Fruit fly (Drosophila melanogaster) Kc167 (cell line): ENCODE results near the gene Nepl9.

ENCODE experiments used
- Myc ChIP-seq: fragments of >200 bp; optimal IDR thresholded peaks from 2 replicates; lab custom pipeline; 2017; ENCODE audit warnings: missing external identifiers
- Sin3A ChIP-seq: fragments of >200 bp; optimal IDR thresholded peaks from 2 replicates; lab custom pipeline; 2018; ENCODE audit warnings: missing external identifiers
- h ChIP-seq: fragments of >200 bp; optimal IDR thresholded peaks from 3 replicates; lab custom pipeline; 2018; ENCODE audit warnings: missing external identifiers
- insv ChIP-seq: fragments of >200 bp; optimal IDR thresholded peaks from 3 replicates; lab custom pipeline; 2018; ENCODE audit warnings: missing external identifiers
- psq ChIP-seq: fragments of >200 bp; optimal IDR thresholded peaks from 2 replicates; lab custom pipeline; 2017; ENCODE audit warnings: missing external identifiers
- ttk ChIP-seq: sonication (Bioruptor generic); optimal IDR thresholded peaks from 2 replicates; lab custom pipeline; 2017; ENCODE audit warnings: missing external identifiers

Gene Nepl9

DNA sequence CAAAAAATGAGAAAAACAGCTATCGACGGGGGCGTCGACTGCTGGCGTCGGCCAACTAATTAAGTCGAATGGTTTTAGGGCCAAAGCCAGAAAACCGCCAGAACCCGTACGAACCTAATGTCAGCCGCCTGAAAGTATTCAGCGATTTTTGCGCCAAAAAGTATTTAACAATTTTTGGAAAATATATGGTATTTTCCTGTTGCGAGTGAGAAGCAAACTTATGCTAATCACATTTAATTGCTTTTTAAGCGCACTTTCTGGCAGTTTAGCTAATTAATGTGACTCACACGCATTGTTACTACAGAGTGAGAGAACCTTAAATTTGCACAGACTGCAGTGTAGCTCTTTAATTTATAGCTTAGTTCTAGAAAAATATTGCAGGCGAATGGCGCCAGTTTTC, 25.5 kb upstream of the Nepl9 start:
- TF ChIP-seq Sin3A (lab: Kevin White, UChicago) = no peak
- TF ChIP-seq Myc (lab: Kevin White, UChicago) = no peak
- no peak for TF ChIP-seq psq (lab: Kevin White, UChicago)
- no peak for TF ChIP-seq h (lab: Kevin White, UChicago)
- no peak for TF ChIP-seq insv (lab: Kevin White, UChicago)
- no peak for TF ChIP-seq ttk (lab: Kevin White, UChicago)

DNA sequence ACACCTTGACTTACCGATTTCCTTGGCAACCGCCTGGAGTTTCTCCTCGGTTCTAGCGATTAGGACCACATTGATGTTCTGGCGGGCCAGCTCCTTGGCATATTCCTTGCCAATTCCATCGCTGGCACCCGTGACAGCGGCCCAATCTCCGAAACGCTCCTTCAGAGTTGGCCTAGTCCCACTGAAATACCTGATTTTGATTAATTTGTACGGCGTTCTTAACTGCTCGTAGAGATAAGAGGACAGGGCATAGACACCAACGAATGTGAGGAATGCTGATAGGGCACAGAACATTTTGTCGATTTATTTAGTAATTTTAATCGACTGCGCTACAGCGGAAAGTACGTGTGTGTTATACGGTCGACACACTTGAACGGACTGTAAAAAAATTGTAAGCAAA, 24.1 kb upstream of the Nepl9 start, which contains the start of gene CG6012:
Gene CG6012, minus strand, starts transcription at position 364 of the 400 bp plus-strand sequence.
- TF ChIP-seq Sin3A (lab: Kevin White, UChicago) (no peak), Myc (lab: Kevin White, UChicago) (no peak), ttk (lab: Kevin White, UChicago) (no peak), insv (lab: Kevin White, UChicago) (no peak), psq (lab: Kevin White, UChicago) (no peak), h (lab: Kevin White, UChicago) (no peak)

DNA sequence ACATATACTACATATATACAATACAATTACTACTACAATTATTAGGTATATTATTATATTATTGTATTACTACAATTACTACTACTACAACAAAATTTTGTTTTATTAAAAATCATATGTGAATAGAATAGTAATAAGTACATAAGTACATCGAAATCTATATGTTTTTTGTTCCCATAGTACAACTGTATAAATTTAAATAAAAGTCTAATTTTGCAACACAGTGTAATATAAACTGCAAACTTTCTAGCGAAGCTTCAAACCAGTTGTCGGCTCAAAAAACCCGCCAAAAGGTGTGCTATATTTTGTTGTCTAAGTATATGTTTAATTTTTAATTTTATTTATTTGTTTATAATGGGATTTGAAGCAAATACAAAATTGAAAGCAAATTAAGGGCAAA, 22.5 kb upstream of the Nepl9 start:
- TF ChIP-seq Myc (lab: Kevin White, UChicago) (no peak), Sin3A (lab: Kevin White, UChicago) (no peak), insv (lab: Kevin White, UChicago) (no peak), h (lab: Kevin White, UChicago) (no peak), psq (lab: Kevin White, UChicago) (no peak), ttk (lab: Kevin White, UChicago) (no peak)

DNA sequence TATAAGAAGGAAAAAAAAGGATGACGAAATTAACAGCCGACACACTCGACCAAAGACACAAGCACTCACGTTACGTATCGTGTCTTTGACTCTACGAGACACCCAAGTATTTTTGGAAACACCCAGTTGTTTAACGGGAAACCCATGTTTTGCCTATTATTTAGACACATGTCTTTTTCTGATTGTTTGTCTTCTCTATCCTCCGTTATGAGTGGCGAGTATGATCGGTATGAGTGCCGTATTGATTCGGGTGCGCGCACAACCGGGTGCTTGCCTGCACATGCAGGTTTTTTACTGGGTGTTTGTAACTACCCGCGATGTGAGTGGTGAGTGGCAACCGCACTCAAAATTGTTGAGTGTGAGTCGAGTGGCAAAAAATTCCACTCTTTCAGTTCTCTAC, 22.0 kb upstream of the Nepl9 start:
- TF ChIP-seq Sin3A (lab: Kevin White, UChicago) (no peak), ttk (lab: Kevin White, UChicago) (no peak), insv (lab: Kevin White, UChicago) (no peak), psq (lab: Kevin White, UChicago) (no peak), h (lab: Kevin White, UChicago) (no peak), Myc (lab: Kevin White, UChicago) (no peak)

DNA sequence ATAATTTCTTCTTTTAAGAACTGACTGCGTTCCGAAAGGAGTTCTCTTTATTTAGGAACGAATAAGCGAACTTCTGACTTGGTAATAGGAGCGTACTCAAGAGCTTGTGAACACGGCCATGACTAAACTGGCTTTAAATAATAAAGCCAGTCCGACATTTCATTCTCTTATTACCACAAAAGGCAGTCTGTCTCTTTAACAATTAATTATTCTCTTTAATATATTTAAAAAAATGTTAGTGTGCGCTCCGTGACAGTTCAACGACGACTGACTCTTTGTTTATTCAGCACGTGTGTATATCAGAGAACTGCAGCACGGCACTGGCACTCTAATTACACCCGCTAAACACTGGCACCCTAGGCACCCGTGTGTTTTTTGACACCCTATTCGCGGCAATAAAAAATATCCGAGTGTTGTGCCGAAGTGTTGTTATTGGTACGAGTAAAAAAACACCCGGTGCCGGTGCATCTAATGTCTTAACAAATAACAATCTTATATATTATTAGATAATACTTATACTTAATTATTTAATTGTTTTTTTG, 21.5 kb upstream of the Nepl9 start, which contains the start of gene CG31809:
Gene CG31809, minus strand, starts transcription at position 249 of the 542 bp plus-strand sequence.
- TF ChIP-seq psq (lab: Kevin White, UChicago) = no peak
- TF ChIP-seq Sin3A (lab: Kevin White, UChicago) = no peak
- no peak for TF ChIP-seq h (lab: Kevin White, UChicago)
- TF ChIP-seq insv (lab: Kevin White, UChicago) = no peak
- no peak for TF ChIP-seq Myc (lab: Kevin White, UChicago)

DNA sequence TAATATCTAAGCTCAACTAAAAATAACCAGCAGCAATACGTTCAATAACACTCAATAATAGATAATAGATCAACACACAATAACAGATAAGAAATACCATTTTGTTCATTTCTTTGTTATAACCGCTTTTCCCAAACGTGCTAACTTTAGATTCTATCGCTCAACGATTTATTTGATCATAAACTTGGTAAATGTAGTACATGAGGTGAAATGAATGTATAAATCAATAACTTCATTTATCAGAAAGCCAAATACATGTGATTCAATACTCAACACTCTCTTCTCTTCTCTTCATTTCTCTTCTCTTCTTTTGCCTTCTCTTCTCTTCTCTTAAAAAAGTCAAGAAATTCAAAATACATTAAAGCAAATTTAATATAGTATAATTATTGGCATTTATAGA, 20.6 kb upstream of the Nepl9 start:
- no peak for TF ChIP-seq Sin3A (lab: Kevin White, UChicago)
- no peak for TF ChIP-seq psq (lab: Kevin White, UChicago)
- TF ChIP-seq ttk (lab: Kevin White, UChicago) = no peak
- no peak for TF ChIP-seq h (lab: Kevin White, UChicago)
- TF ChIP-seq insv (lab: Kevin White, UChicago) = no peak
- no peak for TF ChIP-seq Myc (lab: Kevin White, UChicago)

DNA sequence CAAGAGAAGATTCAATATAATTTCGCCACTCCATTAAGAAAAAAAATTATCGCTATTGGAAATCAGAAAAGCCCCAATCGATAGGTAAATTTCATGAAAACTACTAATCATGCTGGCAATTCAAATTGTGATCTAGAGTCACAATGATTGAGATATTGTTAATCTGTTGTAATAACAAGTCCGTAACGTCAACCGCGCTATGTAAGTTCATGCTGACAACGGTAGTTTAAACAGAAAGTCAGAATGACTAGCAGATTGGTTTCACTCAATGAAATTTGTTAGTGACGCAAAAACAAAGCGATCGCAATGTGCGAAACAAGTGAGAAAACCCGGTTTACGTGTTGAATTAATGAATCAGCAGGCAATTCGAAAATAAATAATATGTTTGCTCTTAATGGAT, 20.1 kb upstream of the Nepl9 start:
- TF ChIP-seq ttk (lab: Kevin White, UChicago) (no peak), Myc (lab: Kevin White, UChicago) (no peak), psq (lab: Kevin White, UChicago) (no peak), h (lab: Kevin White, UChicago) (no peak), Sin3A (lab: Kevin White, UChicago) (no peak), insv (lab: Kevin White, UChicago) (no peak)

DNA sequence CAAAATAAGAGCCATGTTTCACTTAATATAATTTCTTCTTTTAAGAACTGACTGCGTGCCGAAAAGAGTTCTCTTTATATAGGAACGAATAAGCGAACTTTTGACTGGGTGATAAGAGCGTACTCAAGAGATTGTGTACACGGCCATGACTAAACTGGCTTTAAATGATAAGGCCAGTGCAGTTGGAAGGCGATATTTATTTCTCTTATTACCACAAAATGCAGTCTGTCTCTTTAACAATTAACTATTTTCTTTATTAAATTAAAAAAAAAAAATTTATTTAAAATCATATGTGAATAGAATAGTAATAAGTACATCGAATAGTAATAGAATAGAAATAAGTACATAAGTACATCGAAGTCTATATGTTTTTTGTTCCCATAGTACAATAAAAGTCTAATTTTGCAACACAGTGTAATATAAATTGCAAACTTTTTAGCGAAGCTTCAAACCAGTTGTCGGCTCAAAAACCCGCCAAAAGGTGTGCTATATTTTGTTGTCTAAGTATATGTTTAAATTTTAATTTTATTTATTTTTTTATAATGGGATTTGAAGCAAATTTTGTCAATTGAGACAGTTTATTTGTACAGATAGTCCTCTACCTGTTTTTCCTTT, 15.4 kb upstream of the Nepl9 start, which contains the start of gene CG31810:
Gene CG31810, minus strand, starts transcription at position 51 of the 615 bp plus-strand sequence.
- TF ChIP-seq Myc (lab: Kevin White, UChicago) (no peak), h (lab: Kevin White, UChicago) (no peak), insv (lab: Kevin White, UChicago) (no peak), Sin3A (lab: Kevin White, UChicago) (no peak), psq (lab: Kevin White, UChicago) (no peak), ttk (lab: Kevin White, UChicago) (no peak)

DNA sequence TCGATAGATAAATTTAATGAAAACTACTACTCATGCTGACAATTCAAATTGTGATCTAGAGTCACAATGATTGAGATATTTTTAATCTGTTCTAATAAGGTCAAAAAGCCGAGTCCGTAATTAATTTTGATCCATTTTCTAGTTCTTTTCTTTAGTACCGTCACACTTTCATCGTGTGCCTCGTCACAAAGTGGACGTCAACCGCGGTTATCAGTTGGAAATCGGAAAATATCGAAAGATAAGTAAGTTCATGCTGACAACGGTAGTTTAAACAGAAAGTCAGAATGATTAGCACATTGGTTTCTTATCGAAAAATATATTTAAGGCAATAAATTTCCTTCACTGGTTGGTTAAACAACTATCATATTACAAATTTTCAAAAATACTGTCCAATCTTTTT, 13.4 kb upstream of the Nepl9 start:
- TF ChIP-seq h (lab: Kevin White, UChicago) = no peak
- no peak for TF ChIP-seq Sin3A (lab: Kevin White, UChicago)
- no peak for TF ChIP-seq Myc (lab: Kevin White, UChicago)
- TF ChIP-seq ttk (lab: Kevin White, UChicago) = no peak
- TF ChIP-seq insv (lab: Kevin White, UChicago) = no peak
- no peak for TF ChIP-seq psq (lab: Kevin White, UChicago)

DNA sequence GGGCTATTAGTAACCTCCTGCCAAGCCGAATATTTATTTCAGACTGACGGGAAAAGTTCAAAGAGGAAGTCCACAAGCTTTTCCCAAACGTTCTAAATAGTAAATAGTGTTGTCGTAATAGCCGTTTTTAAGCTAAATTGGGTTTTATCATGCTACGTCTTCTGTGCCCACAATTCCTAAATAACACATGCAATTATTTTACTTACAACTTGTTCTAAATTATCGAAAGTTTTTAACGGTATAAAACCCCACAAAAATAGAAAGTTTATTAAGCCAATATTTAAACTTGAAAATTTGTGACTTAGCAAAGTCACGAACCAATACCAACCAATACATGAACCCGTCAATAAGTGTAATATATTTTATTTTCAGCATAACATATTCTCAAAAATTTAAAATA, 11.6 kb upstream of the Nepl9 start, which contains the start of gene CG13284:
Gene CG13284, minus strand, starts transcription at position 47 of the 400 bp plus-strand sequence.
- no peak for TF ChIP-seq h (lab: Kevin White, UChicago)
- no peak for TF ChIP-seq psq (lab: Kevin White, UChicago)
- no peak for TF ChIP-seq ttk (lab: Kevin White, UChicago)
- no peak for TF ChIP-seq insv (lab: Kevin White, UChicago)
- TF ChIP-seq Myc (lab: Kevin White, UChicago) = no peak
- no peak for TF ChIP-seq Sin3A (lab: Kevin White, UChicago)

DNA sequence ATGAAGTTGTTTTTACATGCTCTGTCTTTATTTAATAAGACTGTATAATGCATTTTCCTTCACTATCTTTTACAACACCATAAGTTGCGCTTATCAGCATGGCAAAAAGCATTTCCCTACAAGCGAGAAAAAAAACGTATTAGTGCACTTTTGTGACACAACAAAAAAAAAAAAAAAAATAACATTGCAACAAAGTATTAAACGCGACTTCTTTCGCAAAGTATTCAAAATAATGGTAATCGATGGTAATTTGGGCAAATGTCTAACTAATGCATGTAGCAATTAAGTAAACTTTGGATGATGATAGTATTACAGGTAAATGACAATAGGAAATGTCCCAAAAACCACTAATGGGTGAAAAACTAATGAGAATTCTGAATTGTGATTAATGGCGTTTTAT, 10.9 kb upstream of the Nepl9 start:
- TF ChIP-seq h (lab: Kevin White, UChicago) (no peak), ttk (lab: Kevin White, UChicago) (no peak), insv (lab: Kevin White, UChicago) (no peak), Sin3A (lab: Kevin White, UChicago) (no peak), psq (lab: Kevin White, UChicago) (no peak), Myc (lab: Kevin White, UChicago) (no peak)
